Fruit fly (Drosophila melanogaster) whole organism, adult: Measurements from ENCODE around the gene pyx.
A peak's percentile ranks its signal among the peaks of the same experiment; 100 is the strongest.

Experiments
- CG11617 ChIP-seq: fragments of 200-800 bp; sonication (Bioruptor generic); optimal IDR thresholded peaks from 2 replicates; lab custom pipeline; 2017; ENCODE audit warnings: mild to moderate bottlenecking, missing biosample characterization, missing genetic modification reagents, missing genetic modification characterization
- CG12768 ChIP-seq: fragments of 200-800 bp; sonication (Bioruptor generic); optimal IDR thresholded peaks from 2 replicates; lab custom pipeline; 2017; ENCODE audit warnings: missing biosample characterization, missing genetic modification characterization, mild to moderate bottlenecking, moderate library complexity, missing genetic modification reagents
- CG14711 ChIP-seq: fragments of 200-800 bp; sonication (Bioruptor generic); optimal IDR thresholded peaks from 2 replicates; lab custom pipeline; 2018; ENCODE audit warnings: missing biosample characterization, mild to moderate bottlenecking, missing genetic modification characterization, moderate library complexity
- CG1620 ChIP-seq: fragments of 200-800 bp; sonication (Bioruptor generic); optimal IDR thresholded peaks from 2 replicates; lab custom pipeline; 2016; ENCODE audit warnings: missing biosample characterization, missing genetic modification characterization
- CG33017 ChIP-seq: fragments of 200-800 bp; sonication (Bioruptor generic); optimal IDR thresholded peaks from 2 replicates; lab custom pipeline; 2018; ENCODE audit warnings: missing biosample characterization, mild to moderate bottlenecking, missing genetic modification characterization, moderate library complexity
- CG5204 ChIP-seq: fragments of 200-800 bp; sonication (Bioruptor generic); optimal IDR thresholded peaks from 2 replicates; lab custom pipeline; 2016; ENCODE audit warnings: missing biosample characterization, missing genetic modification characterization
- CG7045 ChIP-seq: fragments of 200-800 bp; sonication (Bioruptor generic); optimal IDR thresholded peaks from 2 replicates; lab custom pipeline; 2017; ENCODE audit warnings: missing biosample characterization, mild to moderate bottlenecking, missing genetic modification characterization
- CG7101 ChIP-seq: fragments of 200-800 bp; sonication (Bioruptor generic); optimal IDR thresholded peaks from 2 replicates; lab custom pipeline; 2018; ENCODE audit warnings: missing biosample characterization, mild to moderate bottlenecking, missing genetic modification characterization, moderate library complexity
- Clk ChIP-seq: fragments of 200-800 bp; sonication (Bioruptor generic); optimal IDR thresholded peaks from 2 replicates; lab custom pipeline; 2017; ENCODE audit warnings: missing biosample characterization, missing genetic modification characterization
- Crg-1 ChIP-seq: fragments of 200-800 bp; sonication (Bioruptor generic); optimal IDR thresholded peaks from 2 replicates; lab custom pipeline; 2016; ENCODE audit warnings: missing biosample characterization, missing genetic modification characterization
- Hr96 ChIP-seq: fragments of 200-800 bp; sonication (Bioruptor generic); optimal IDR thresholded peaks from 2 replicates; lab custom pipeline; 2016; ENCODE audit warnings: missing biosample characterization, missing genetic modification characterization
- Mnt ChIP-seq: fragments of 200-800 bp; sonication (Bioruptor generic); optimal IDR thresholded peaks from 2 replicates; lab custom pipeline; 2016; ENCODE audit warnings: missing biosample characterization, mild to moderate bottlenecking, missing genetic modification characterization
- bab1 ChIP-seq: fragments of 200-800 bp; sonication (Bioruptor generic); optimal IDR thresholded peaks from 3 replicates; lab custom pipeline; 2019; ENCODE audit warnings: missing biosample characterization, mild to moderate bottlenecking, missing genetic modification characterization, moderate library complexity
- cic ChIP-seq: fragments of 200-800 bp; sonication (Bioruptor generic); optimal IDR thresholded peaks from 2 replicates; lab custom pipeline; 2017; ENCODE audit warnings: missing biosample characterization, mild to moderate bottlenecking, missing genetic modification characterization, moderate library complexity
- cnc ChIP-seq, 2 experiments: fragments of >200 bp; optimal IDR thresholded peaks; 2 replicates each; lab custom pipeline; 2017
- kay ChIP-seq: fragments of 200-800 bp; sonication (Bioruptor generic); peaks from one replicate; lab custom pipeline; 2016; ENCODE audit warnings: missing biosample characterization, missing genetic modification characterization, borderline replicate concordance
- ovo ChIP-seq: fragments of 200-800 bp; sonication (Bioruptor generic); optimal IDR thresholded peaks from 2 replicates; lab custom pipeline; 2016; ENCODE audit warnings: missing biosample characterization, missing genetic modification characterization
- pad ChIP-seq: fragments of 200-800 bp; sonication (Bioruptor generic); optimal IDR thresholded peaks from 3 replicates; lab custom pipeline; 2017; ENCODE audit warnings: missing biosample characterization, missing genetic modification characterization, mild to moderate bottlenecking, moderate library complexity, missing genetic modification reagents
- tj ChIP-seq: fragments of 200-800 bp; sonication (Bioruptor generic); optimal IDR thresholded peaks from 3 replicates; lab custom pipeline; 2017; ENCODE audit warnings: missing biosample characterization, mild to moderate bottlenecking, missing genetic modification characterization, moderate library complexity
- toe ChIP-seq: fragments of 200-800 bp; sonication (Bioruptor generic); optimal IDR thresholded peaks from 2 replicates; lab custom pipeline; 2016; ENCODE audit warnings: missing biosample characterization, missing genetic modification characterization

pyx gene

dm6 chr3L:223019-223902 lies at the start of gene pyx, which contains the start of gene CG33229:
pyx (minus strand) TSS chr3L:223069.
CG33229 (plus strand) TSS chr3L:223852.
- TF ChIP-seq CG33017 (tag; lab: Kevin White, UChicago) (peak; percentile 63), CG11617 (GFP tag; lab: Kevin White, UChicago) (peak; percentile 79), ovo (GFP tag; lab: Kevin White, UChicago) (peak; percentile 79), cnc (optimal IDR thresholded peaks at IDR 0.05; lab: Kevin White, UChicago) (no peak), cic (GFP tag; lab: Kevin White, UChicago) (no peak), bab1 (GFP tag; lab: Kevin White, UChicago) (peak; percentile 72), CG7045 (GFP tag; lab: Kevin White, UChicago) (peak; percentile 80), CG7101 (peak; percentile 74), kay (GFP tag; lab: Kevin White, UChicago) (no peak), Hr96 (GFP tag; lab: Kevin White, UChicago) (peak; percentile 84), Clk (peak; percentile 40), CG1620 (peak; percentile 75), toe (GFP tag; lab: Kevin White, UChicago) (peak; percentile 91), pad (peak; percentile 64), Mnt (peak; percentile 52), Crg-1 (GFP tag; lab: Kevin White, UChicago) (peak; percentile 73), CG12768 (peak; percentile 86), CG5204 (GFP tag; lab: Kevin White, UChicago) (no peak), tj (GFP tag; lab: Kevin White, UChicago) (peak; percentile 58), CG14711 (tag; lab: Kevin White, UChicago) (peak; percentile 18)

dm6 chr3L:271501-272249 lies 48.8 kb upstream of the pyx start:
- TF ChIP-seq bab1 (GFP tag; lab: Kevin White, UChicago) (peak; percentile 13), CG33017 (tag; lab: Kevin White, UChicago) (no peak)

- TF ChIP-seq CG7101: peak; percentile 10
- peak; percentile 1 for TF ChIP-seq cic (GFP tag; lab: Kevin White, UChicago)
- TF ChIP-seq Clk: no peak
- TF ChIP-seq tj (GFP tag; lab: Kevin White, UChicago): peak; percentile 68
- TF ChIP-seq pad: peak; percentile 27
- TF ChIP-seq CG11617 (GFP tag; lab: Kevin White, UChicago): peak; percentile 14
- no peak for TF ChIP-seq CG12768
- no peak for TF ChIP-seq CG14711 (tag; lab: Kevin White, UChicago)
- peak; percentile 50 to 70 for TF ChIP-seq cnc (optimal IDR thresholded peaks at IDR 0.05; lab: Kevin White, UChicago)
Observed at dm6 chr3L:270760-271500, 48.1 kb upstream of the pyx start, which contains the start of gene miple2. miple2 (plus strand) TSS chr3L:271200.

dm6 chr3L:267618-268017 lies 44.7 kb upstream of the pyx start:
- TF ChIP-seq cic (GFP tag; lab: Kevin White, UChicago) (no peak), CG7045 (GFP tag; lab: Kevin White, UChicago) (no peak), CG11617 (GFP tag; lab: Kevin White, UChicago) (no peak), CG33017 (tag; lab: Kevin White, UChicago) (no peak), Clk (no peak), cnc (optimal IDR thresholded peaks at IDR 0.05; lab: Kevin White, UChicago) (no peak), Mnt (no peak), bab1 (GFP tag; lab: Kevin White, UChicago) (no peak), CG5204 (GFP tag; lab: Kevin White, UChicago) (no peak), ovo (GFP tag; lab: Kevin White, UChicago) (no peak), toe (GFP tag; lab: Kevin White, UChicago) (no peak), CG7101 (no peak), pad (no peak), CG1620 (no peak)

- TF ChIP-seq CG14711 (tag; lab: Kevin White, UChicago): no peak
- no peak for TF ChIP-seq pad
- TF ChIP-seq CG5204 (GFP tag; lab: Kevin White, UChicago): no peak
- no peak for TF ChIP-seq Crg-1 (GFP tag; lab: Kevin White, UChicago)
- TF ChIP-seq kay (GFP tag; lab: Kevin White, UChicago): no peak
- no peak for TF ChIP-seq cnc (optimal IDR thresholded peaks at IDR 0.05; lab: Kevin White, UChicago)
- no peak for TF ChIP-seq cic (GFP tag; lab: Kevin White, UChicago)
- no peak for TF ChIP-seq bab1 (GFP tag; lab: Kevin White, UChicago)
- no peak for TF ChIP-seq Mnt
- TF ChIP-seq CG7101: no peak
- TF ChIP-seq Clk: no peak
- no peak for TF ChIP-seq CG7045 (GFP tag; lab: Kevin White, UChicago)
- TF ChIP-seq CG33017 (tag; lab: Kevin White, UChicago): no peak
- TF ChIP-seq CG12768: no peak
- TF ChIP-seq CG1620: no peak
Observed at dm6 chr3L:267083-267482, 44.2 kb upstream of the pyx start, which contains the start of gene miple1. miple1 (plus strand) TSS chr3L:267299.
